Worm (Caenorhabditis elegans): Measurements from ENCODE around the gene mtpn-1.

- TF ChIP-seq unc-39 (tag; optimal IDR thresholded peaks at IDR 0.05) (no peak), ztf-11 (tag; optimal IDR thresholded peaks at IDR 0.05) (no peak), ceh-82 (tag; optimal IDR thresholded peaks at IDR 0.05) (no peak), nhr-11 (tag; optimal IDR thresholded peaks at IDR 0.05) (no peak), ama-1 (optimal IDR thresholded peaks at IDR 0.05) (no peak), lin-13 (GFP tag; optimal IDR thresholded peaks at IDR 0.05) (no peak), elt-1 (tag; optimal IDR thresholded peaks at IDR 0.05) (no peak), unc-55 (GFP tag; optimal IDR thresholded peaks at IDR 0.05) (peak; percentile 41), skn-1 (tag; optimal IDR thresholded peaks at IDR 0.05) (no peak), sem-4 (tag; optimal IDR thresholded peaks at IDR 0.05) (peak; percentile 30), nhr-12 (tag; optimal IDR thresholded peaks at IDR 0.05) (no peak), ztf-4 (tag; optimal IDR thresholded peaks at IDR 0.05) (no peak), snpc-4 (tag; optimal IDR thresholded peaks at IDR 0.05) (no peak), nhr-25 (tag; optimal IDR thresholded peaks at IDR 0.05) (peak; percentile 30)
Measured at ce11 chrX:2432459-2432858, 25.2 kb downstream of the mtpn-1 start.

Measured in whole organism, L2 larva.